Fruit fly (Drosophila melanogaster) whole organism, prepupa: ENCODE data around the gene Acsf2.

ENCODE experiments used
- Blimp-1 ChIP-seq: fragments of 200-800 bp; sonication (Bioruptor generic); optimal IDR thresholded peaks from 3 replicates; lab custom pipeline; 2017; ENCODE audit warnings: missing biosample characterization, missing genetic modification characterization, mild to moderate bottlenecking, moderate library complexity, missing genetic modification reagents
- CG11762 ChIP-seq: fragments of 200-800 bp; sonication (Bioruptor generic); optimal IDR thresholded peaks from 3 replicates; lab custom pipeline; 2016; ENCODE audit warnings: missing biosample characterization, missing genetic modification characterization; ENCODE audit not compliant: insufficient read depth
- CG1621 ChIP-seq: fragments of 200-800 bp; sonication (Bioruptor generic); optimal IDR thresholded peaks from 3 replicates; lab custom pipeline; 2018; ENCODE audit warnings: missing biosample characterization, mild to moderate bottlenecking, missing genetic modification characterization
- Lpt ChIP-seq: fragments of 200-800 bp; sonication (Bioruptor generic); optimal IDR thresholded peaks from 3 replicates; lab custom pipeline; 2016; ENCODE audit warnings: missing biosample characterization, missing genetic modification characterization
- OdsH ChIP-seq: fragments of 200-800 bp; sonication (Bioruptor generic); optimal IDR thresholded peaks from 3 replicates; lab custom pipeline; 2016; ENCODE audit warnings: missing biosample characterization, missing genetic modification characterization
- cyc ChIP-seq: fragments of 200-800 bp; sonication (Bioruptor generic); optimal IDR thresholded peaks from 3 replicates; lab custom pipeline; 2016; ENCODE audit warnings: missing biosample characterization, missing genetic modification characterization
- pdm3 ChIP-seq: fragments of 200-800 bp; sonication (Bioruptor generic); optimal IDR thresholded peaks from 3 replicates; lab custom pipeline; 2016; ENCODE audit warnings: missing biosample characterization, missing genetic modification characterization
- svp ChIP-seq: fragments of 200-800 bp; sonication (Bioruptor generic); peaks from one replicate; lab custom pipeline; 2016; ENCODE audit warnings: missing biosample characterization, missing genetic modification characterization

dm6 chr2L:5381305-5381973 is 39.4 kb upstream of the Acsf2 start:
- TF ChIP-seq cyc (GFP tag; lab: Kevin White, UChicago): no peak
- no peak for TF ChIP-seq CG1621 (tag; lab: Kevin White, UChicago)
- no peak for TF ChIP-seq Lpt (GFP tag; lab: Kevin White, UChicago)
- TF ChIP-seq CG11762: no peak
- TF ChIP-seq svp (GFP tag; lab: Kevin White, UChicago): no peak
- no peak for TF ChIP-seq Blimp-1 (GFP tag; lab: Kevin White, UChicago)
- no peak for TF ChIP-seq pdm3 (GFP tag; lab: Kevin White, UChicago)
- TF ChIP-seq OdsH (GFP tag; lab: Kevin White, UChicago): no peak
